Fruit fly (Drosophila melanogaster) whole organism, prepupa: ENCODE data around the gene CG33640.

ENCODE experiments used
- CG10631 ChIP-seq: fragments of 200-800 bp; sonication (Bioruptor generic); optimal IDR thresholded peaks from 2 replicates; lab custom pipeline; 2016; ENCODE audit warnings: missing biosample characterization, missing genetic modification characterization
- CG16779 ChIP-seq: fragments of 200-800 bp; sonication (Bioruptor generic); optimal IDR thresholded peaks from 3 replicates; lab custom pipeline; 2017; ENCODE audit warnings: missing biosample characterization, mild to moderate bottlenecking, missing genetic modification characterization
- CG34406 ChIP-seq: fragments of 200-800 bp; sonication (Bioruptor generic); optimal IDR thresholded peaks from 3 replicates; lab custom pipeline; 2016; ENCODE audit warnings: missing biosample characterization, missing genetic modification characterization
- CG9139 ChIP-seq: fragments of 200-800 bp; sonication (Bioruptor generic); optimal IDR thresholded peaks from 3 replicates; lab custom pipeline; 2017; ENCODE audit warnings: missing biosample characterization, mild to moderate bottlenecking, missing genetic modification characterization
- Ets21C ChIP-seq: fragments of 200-800 bp; sonication (Bioruptor generic); optimal IDR thresholded peaks from 3 replicates; lab custom pipeline; 2016; ENCODE audit warnings: missing biosample characterization, missing genetic modification characterization
- Gug ChIP-seq: fragments of 200-800 bp; sonication (Bioruptor generic); IDR thresholded peaks from 2 replicates; pipeline ENCODE4 v1.3.6; 2022; ENCODE audit warnings: missing biosample characterization, missing genetic modification characterization
- Lpt ChIP-seq: fragments of 200-800 bp; sonication (Bioruptor generic); optimal IDR thresholded peaks from 3 replicates; lab custom pipeline; 2016; ENCODE audit warnings: missing biosample characterization, missing genetic modification characterization
- OdsH ChIP-seq: fragments of 200-800 bp; sonication (Bioruptor generic); optimal IDR thresholded peaks from 3 replicates; lab custom pipeline; 2016; ENCODE audit warnings: missing biosample characterization, missing genetic modification characterization
- Smox ChIP-seq: fragments of 200-800 bp; sonication (Bioruptor generic); optimal IDR thresholded peaks from 3 replicates; lab custom pipeline; 2016; ENCODE audit warnings: missing biosample characterization, missing genetic modification characterization
- spab ChIP-seq: fragments of 200-800 bp; sonication (Bioruptor generic); optimal IDR thresholded peaks from 2 replicates; lab custom pipeline; 2017; ENCODE audit warnings: missing biosample characterization, mild to moderate bottlenecking, missing genetic modification characterization, missing genetic modification reagents

DNA sequence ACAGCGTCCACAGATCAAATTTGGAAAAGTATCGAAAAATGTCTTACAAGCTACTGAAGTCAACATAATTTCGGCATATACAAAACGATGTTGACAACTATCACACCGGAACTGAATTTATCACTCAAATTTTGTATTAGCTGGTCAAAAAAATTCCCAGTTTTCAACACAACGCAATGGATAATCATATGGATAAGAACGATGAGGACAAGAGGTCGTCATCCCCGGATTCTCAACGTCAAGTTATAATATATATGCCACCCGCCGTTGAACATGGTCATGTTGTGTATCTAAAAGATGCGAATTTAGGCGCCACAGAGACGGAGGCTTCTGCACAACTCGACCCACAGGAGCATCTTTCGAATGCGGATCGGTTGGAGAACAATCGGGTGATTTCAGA lies 14.8 kb downstream of the CG33640 start, which contains the start of gene CG9263:
- TF ChIP-seq Lpt (GFP tag; lab: Kevin White, UChicago) = no peak
- TF ChIP-seq Smox = no peak
- no peak for TF ChIP-seq OdsH (GFP tag; lab: Kevin White, UChicago)
- no peak for TF ChIP-seq Gug
- TF ChIP-seq spab (GFP tag; lab: Kevin White, UChicago) = no peak
- TF ChIP-seq CG10631 (GFP tag; lab: Kevin White, UChicago) = no peak
- no peak for TF ChIP-seq CG34406
- no peak for TF ChIP-seq Ets21C
- no peak for TF ChIP-seq CG9139 (GFP tag; lab: Kevin White, UChicago)
- no peak for TF ChIP-seq CG16779 (tag; lab: Kevin White, UChicago)
